Worm (Caenorhabditis elegans) whole organism, L1 larva: ENCODE results near the gene K09F6.13.

Experiments
- C34B4.2 ChIP-seq: sonication (generic microtip); optimal IDR thresholded peaks from 2 replicates; lab custom pipeline; 2017; ENCODE audit warnings: mild to moderate bottlenecking, missing genetic modification characterization, missing compliant biosample characterization
- F16B12.6 ChIP-seq: fragments of 150-350 bp; optimal IDR thresholded peaks from 2 replicates; lab custom pipeline; 2014; ENCODE audit warnings: missing biosample characterization, missing genetic modification characterization
- alr-1 ChIP-seq: fragments of 200-800 bp; sonication (Bioruptor generic); optimal IDR thresholded peaks from 2 replicates; lab custom pipeline; 2018; ENCODE audit warnings: borderline replicate concordance, mild to moderate bottlenecking, missing genetic modification characterization, missing compliant biosample characterization
- aly-2 ChIP-seq: fragments of 150-350 bp; optimal IDR thresholded peaks from 2 replicates; lab custom pipeline; 2014; ENCODE audit warnings: missing biosample characterization, missing genetic modification characterization
- ceh-8 ChIP-seq: fragments of 200-800 bp; sonication (Bioruptor generic); optimal IDR thresholded peaks from 2 replicates; lab custom pipeline; 2018; ENCODE audit warnings: mild to moderate bottlenecking, missing genetic modification characterization, moderate library complexity, missing compliant biosample characterization
- ceh-88 ChIP-seq: fragments of 200-800 bp; sonication (Bioruptor generic); IDR thresholded peaks from 2 replicates; pipeline ENCODE4 v1.3.6; 2022; ENCODE audit warnings: missing genetic modification characterization, missing compliant biosample characterization
- ceh-90 ChIP-seq: sonication (generic microtip); optimal IDR thresholded peaks from 2 replicates; lab custom pipeline; 2016; ENCODE audit warnings: missing genetic modification characterization, missing compliant biosample characterization
- dsc-1 ChIP-seq: sonication (generic microtip); optimal IDR thresholded peaks from 2 replicates; lab custom pipeline; 2016; ENCODE audit warnings: mild to moderate bottlenecking, missing genetic modification characterization, missing compliant biosample characterization
- efl-3 ChIP-seq: fragments of 200-800 bp; sonication (Bioruptor generic); optimal IDR thresholded peaks from 2 replicates; lab custom pipeline; 2018; ENCODE audit warnings: mild to moderate bottlenecking, missing genetic modification characterization, missing compliant biosample characterization
- elt-2 ChIP-seq: sonication (generic microtip); optimal IDR thresholded peaks from 2 replicates; lab custom pipeline; 2016; ENCODE audit warnings: missing genetic modification characterization, mild to moderate bottlenecking, inconsistent platforms, missing compliant biosample characterization, missing genetic modification reagents
- elt-3 ChIP-seq, 6 experiments: fragments of 150-350 bp in 1 of 6; sonication (generic microtip); optimal IDR thresholded peaks; 2 replicates each; lab custom pipeline; 2017 to 2018; ENCODE audit warnings: missing biosample characterization in 6 of 6, missing genetic modification characterization in 6 of 6, inconsistent platforms in 1 of 6
- ets-5 ChIP-seq: fragments of 200-800 bp; sonication (Bioruptor generic); IDR thresholded peaks from 2 replicates; pipeline ENCODE4 v1.3.6; 2022; ENCODE audit warnings: missing genetic modification characterization, missing compliant biosample characterization
- grh-1 ChIP-seq: fragments of 200-800 bp; sonication (Bioruptor generic); IDR thresholded peaks from 2 replicates; pipeline ENCODE4 v1.3.6; 2022; ENCODE audit warnings: missing genetic modification reagents, missing genetic modification characterization, missing compliant biosample characterization
- hlh-17 ChIP-seq: fragments of 200-800 bp; sonication (Bioruptor generic); optimal IDR thresholded peaks from 2 replicates; lab custom pipeline; 2018; ENCODE audit warnings: missing genetic modification characterization, mild to moderate bottlenecking, missing compliant biosample characterization, moderate library complexity, borderline replicate concordance
- hlh-4 ChIP-seq: sonication (generic microtip); optimal IDR thresholded peaks from 2 replicates; lab custom pipeline; 2016; ENCODE audit warnings: mild to moderate bottlenecking, missing genetic modification characterization, missing compliant biosample characterization
- jun-1 ChIP-seq: fragments of 150-350 bp; optimal IDR thresholded peaks from 2 replicates; lab custom pipeline; 2014; ENCODE audit warnings: missing biosample characterization, missing genetic modification reagents, missing genetic modification characterization
- lin-39 ChIP-seq: fragments of 150-350 bp; optimal IDR thresholded peaks from 2 replicates; lab custom pipeline; 2014; ENCODE audit warnings: missing biosample characterization, missing genetic modification reagents, missing genetic modification characterization
- lir-3 ChIP-seq: sonication (generic microtip); optimal IDR thresholded peaks from 2 replicates; lab custom pipeline; 2016; ENCODE audit warnings: mild to moderate bottlenecking, missing genetic modification characterization, moderate library complexity, missing compliant biosample characterization; ENCODE audit not compliant: poor library complexity
- nhr-20 ChIP-seq: sonication (generic microtip); optimal IDR thresholded peaks from 2 replicates; lab custom pipeline; 2016; ENCODE audit warnings: mild to moderate bottlenecking, missing genetic modification characterization, missing compliant biosample characterization
- nhr-28 ChIP-seq: fragments of 150-350 bp; optimal IDR thresholded peaks from 2 replicates; lab custom pipeline; 2014; ENCODE audit warnings: missing biosample characterization, missing genetic modification characterization
- nhr-47 ChIP-seq: sonication (generic microtip); optimal IDR thresholded peaks from 2 replicates; lab custom pipeline; 2016; ENCODE audit warnings: mild to moderate bottlenecking, missing genetic modification characterization, moderate library complexity, missing compliant biosample characterization
- nhr-76 ChIP-seq: sonication (generic microtip); optimal IDR thresholded peaks from 2 replicates; lab custom pipeline; 2017; ENCODE audit warnings: missing biosample characterization, missing genetic modification characterization
- nhr-85 ChIP-seq: sonication (generic microtip); peaks from one replicate; lab custom pipeline; 2016; ENCODE audit warnings: missing genetic modification characterization, inconsistent platforms, missing compliant biosample characterization
- nhr-90 ChIP-seq: sonication (generic microtip); optimal IDR thresholded peaks from 2 replicates; lab custom pipeline; 2016; ENCODE audit warnings: mild to moderate bottlenecking, missing genetic modification characterization, missing compliant biosample characterization; ENCODE audit not compliant: poor library complexity
- pqm-1 ChIP-seq: sonication (generic microtip); optimal IDR thresholded peaks from 3 replicates; lab custom pipeline; 2017; ENCODE audit warnings: missing biosample characterization, missing genetic modification characterization
- rnt-1 ChIP-seq: sonication (generic microtip); optimal IDR thresholded peaks from 2 replicates; lab custom pipeline; 2016; ENCODE audit warnings: mild to moderate bottlenecking, missing genetic modification characterization, moderate library complexity, missing compliant biosample characterization
- skn-1 ChIP-seq: fragments of 150-350 bp; optimal IDR thresholded peaks from 2 replicates; lab custom pipeline; 2014; ENCODE audit warnings: missing biosample characterization, missing genetic modification characterization
- snpc-4 ChIP-seq: fragments of 150-350 bp; optimal IDR thresholded peaks from 2 replicates; lab custom pipeline; 2014; ENCODE audit warnings: missing biosample characterization, missing genetic modification characterization
- snu-23 ChIP-seq: sonication (generic microtip); optimal IDR thresholded peaks from 2 replicates; lab custom pipeline; 2016; ENCODE audit warnings: missing genetic modification characterization, missing compliant biosample characterization
- sox-4 ChIP-seq: sonication (generic microtip); optimal IDR thresholded peaks from 2 replicates; lab custom pipeline; 2016; ENCODE audit warnings: missing genetic modification characterization, missing compliant biosample characterization
- swsn-7 ChIP-seq: sonication (generic microtip); optimal IDR thresholded peaks from 2 replicates; lab custom pipeline; 2016; ENCODE audit warnings: missing genetic modification characterization, missing compliant biosample characterization
- tbx-2 ChIP-seq: sonication (generic microtip); optimal IDR thresholded peaks from 2 replicates; lab custom pipeline; 2016; ENCODE audit warnings: missing genetic modification characterization, missing compliant biosample characterization
- unc-30 ChIP-seq: sonication (generic microtip); optimal IDR thresholded peaks from 2 replicates; lab custom pipeline; 2017; ENCODE audit warnings: missing biosample characterization, missing genetic modification characterization
- unc-86 ChIP-seq: sonication (generic microtip); optimal IDR thresholded peaks from 2 replicates; lab custom pipeline; 2016; ENCODE audit warnings: missing genetic modification characterization, missing compliant biosample characterization
- unc-98 ChIP-seq: fragments of 200-800 bp; sonication (Bioruptor generic); IDR thresholded peaks from 2 replicates; pipeline ENCODE4 v1.3.6; 2022; ENCODE audit warnings: missing genetic modification characterization, missing compliant biosample characterization
- vab-15 ChIP-seq: sonication (generic microtip); optimal IDR thresholded peaks from 2 replicates; lab custom pipeline; 2017; ENCODE audit warnings: missing genotype, mild to moderate bottlenecking, missing genetic modification characterization, missing compliant biosample characterization
- xbp-1 ChIP-seq: sonication (generic microtip); optimal IDR thresholded peaks from 2 replicates; lab custom pipeline; 2016; ENCODE audit warnings: missing genetic modification characterization, missing compliant biosample characterization
- zip-4 ChIP-seq: fragments of 200-800 bp; sonication (Bioruptor generic); optimal IDR thresholded peaks from 2 replicates; lab custom pipeline; 2018; ENCODE audit warnings: mild to moderate bottlenecking, missing genetic modification characterization, moderate library complexity, missing compliant biosample characterization
- ztf-4 ChIP-seq: fragments of 150-350 bp; optimal IDR thresholded peaks from 2 replicates; lab custom pipeline; 2014; ENCODE audit warnings: missing biosample characterization, missing genetic modification characterization

K09F6.13 gene

ce11 chrII:2292027-2292426, 3.1 kb downstream of the K09F6.13 start, which contains the start of gene K09F6.7:
K09F6.7 (minus strand) TSS chrII:2292127.
- TF ChIP-seq zip-4 (GFP tag; lab: Kevin White, UChicago), result no peak
- TF ChIP-seq, all 84 proteins: peak for 0

DNA sequence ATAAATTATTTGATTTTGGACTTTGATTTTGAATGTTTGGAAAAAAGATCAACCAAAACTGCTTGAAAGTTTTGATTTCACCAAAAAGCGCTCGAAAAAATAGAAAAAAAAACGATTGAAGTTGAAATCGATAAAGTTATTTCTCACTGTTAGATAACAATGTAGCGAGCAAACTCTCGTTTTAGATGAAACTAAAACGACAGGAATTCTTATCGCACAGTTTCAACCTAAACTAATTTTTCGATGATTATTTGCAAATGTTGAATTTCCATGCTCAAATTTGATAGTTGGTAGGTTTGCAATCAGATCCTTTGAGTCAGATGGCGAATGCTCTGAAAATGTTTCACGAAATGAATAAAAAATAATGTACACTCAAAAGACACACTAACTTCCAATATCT, 3.6 kb downstream of the K09F6.13 start:
- no peak for TF ChIP-seq snu-23 (GFP tag; lab: Kevin White, UChicago)
- no peak for TF ChIP-seq rnt-1 (tag; lab: Kevin White, UChicago)
- peak; percentile 5 for TF ChIP-seq elt-2 (tag; lab: Kevin White, UChicago)
- TF ChIP-seq grh-1, result no peak
- TF ChIP-seq ztf-4 (tag; lab: Kevin White, UChicago), result no peak
- no peak for TF ChIP-seq elt-3 (tag; optimal IDR thresholded peaks at IDR 0.05; lab: Kevin White, UChicago)

DNA sequence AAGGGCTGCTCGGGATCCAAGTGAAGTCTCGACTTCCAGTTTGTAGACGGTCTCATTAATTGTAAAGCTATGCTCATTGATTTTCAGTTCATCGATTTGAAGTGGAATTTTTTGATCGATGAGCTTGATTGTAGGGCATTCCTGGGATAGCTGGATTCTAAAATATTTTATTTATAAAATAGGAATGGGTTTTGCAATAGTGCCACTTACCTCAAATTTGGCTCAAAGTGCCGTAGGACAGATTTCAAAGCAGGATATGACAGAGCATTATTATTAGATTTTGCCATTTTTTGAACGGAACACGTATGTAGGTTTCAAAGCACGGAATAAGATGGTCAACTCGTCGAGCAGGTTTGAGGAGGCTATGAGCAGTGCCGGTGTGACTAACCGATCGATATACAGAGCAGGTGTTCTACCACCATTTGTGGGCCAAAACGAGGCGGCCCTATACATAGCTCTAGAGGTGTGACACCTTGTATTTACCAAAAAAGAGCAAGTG, 7.0 kb downstream of the K09F6.13 start, which contains the start of gene fbxc-25:
fbxc-25 (minus strand) TSS at position 449 of the 499 bp plus-strand sequence.
- TF ChIP-seq aly-2 (no peak), sox-4 (tag; lab: Kevin White, UChicago) (no peak), dsc-1 (tag; lab: Kevin White, UChicago) (no peak), efl-3 (GFP tag; lab: Kevin White, UChicago) (no peak), jun-1 (no peak), rnt-1 (tag; lab: Kevin White, UChicago) (no peak), xbp-1 (tag; lab: Kevin White, UChicago) (no peak), nhr-76 (tag; lab: Kevin White, UChicago) (no peak), swsn-7 (tag; lab: Kevin White, UChicago) (no peak), nhr-90 (tag; lab: Kevin White, UChicago) (no peak)

DNA sequence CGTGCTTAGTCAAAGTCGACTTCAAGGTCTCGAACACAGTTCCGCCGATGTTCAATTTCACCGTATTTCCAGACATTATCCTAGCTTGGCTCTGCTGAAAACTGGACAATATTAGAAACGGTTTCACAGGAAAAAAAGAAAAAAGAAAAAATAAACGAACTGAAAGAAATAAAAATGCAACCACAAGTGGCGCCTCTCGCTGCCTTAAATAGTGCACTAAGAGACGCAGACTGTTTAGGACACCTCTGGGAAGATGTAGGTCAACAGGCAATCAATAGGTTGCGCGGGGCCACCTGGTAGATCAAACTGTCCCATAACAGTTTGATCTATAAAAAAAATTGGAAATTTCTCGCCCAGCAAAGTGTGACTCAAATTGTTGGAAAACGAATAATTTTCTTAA, 9.8 kb downstream of the K09F6.13 start, which contains the start of gene B0281.4:
B0281.4 (minus strand) TSS at position 101 of the 400 bp plus-strand sequence.
- TF ChIP-seq ceh-90 (tag; lab: Kevin White, UChicago) (no peak), lir-3 (no peak), alr-1 (tag; lab: Kevin White, UChicago) (no peak), tbx-2 (tag; lab: Kevin White, UChicago) (no peak), vab-15 (no peak), pqm-1 (tag; lab: Kevin White, UChicago) (no peak), skn-1 (tag; lab: Kevin White, UChicago) (no peak), ets-5 (GFP tag; lab: Robert Waterston, UW) (no peak), ceh-8 (GFP tag; lab: Kevin White, UChicago) (no peak), unc-86 (tag; lab: Kevin White, UChicago) (no peak), grh-1 (no peak), zip-4 (GFP tag; lab: Kevin White, UChicago) (no peak), hlh-17 (GFP tag; lab: Kevin White, UChicago) (no peak), nhr-76 (tag; lab: Kevin White, UChicago) (no peak), aly-2 (no peak), C34B4.2 (tag; lab: Kevin White, UChicago) (no peak), snpc-4 (tag; lab: Kevin White, UChicago) (no peak), F16B12.6 (tag; lab: Kevin White, UChicago) (no peak), lin-39 (tag; lab: Kevin White, UChicago) (no peak)

- TF ChIP-seq pqm-1 (tag; lab: Kevin White, UChicago) (no peak), nhr-85 (no peak), unc-30 (tag; lab: Kevin White, UChicago) (no peak), nhr-90 (tag; lab: Kevin White, UChicago) (no peak), hlh-4 (tag; lab: Kevin White, UChicago) (no peak), nhr-20 (no peak), unc-98 (GFP tag; lab: Robert Waterston, UW) (no peak), nhr-47 (tag; lab: Kevin White, UChicago) (no peak), nhr-76 (tag; lab: Kevin White, UChicago) (no peak), elt-2 (tag; lab: Kevin White, UChicago) (no peak), ceh-88 (GFP tag; lab: Robert Waterston, UW) (no peak), nhr-28 (tag; lab: Kevin White, UChicago) (no peak)
- TF ChIP-seq, all 84 proteins: peak for 0
These were observed 11.9 kb downstream of the K09F6.13 start, which contains the start of gene B0281.5 for ce11 chrII:2300861-2301260. B0281.5 (minus strand) TSS chrII:2300961.
